Worm (Caenorhabditis elegans) whole organism, midembryonic: ENCODE data around the gene pax-3.

Source experiments
- cog-1 ChIP-seq: sonication (generic microtip); optimal IDR thresholded peaks from 2 replicates; lab custom pipeline; 2016; ENCODE audit warnings: missing genetic modification characterization, missing compliant biosample characterization
- flt-1 ChIP-seq: fragments of 200-800 bp; sonication (Bioruptor generic); IDR thresholded peaks from 2 replicates; pipeline ENCODE4 v1.3.6; 2022; ENCODE audit warnings: missing genetic modification characterization, missing compliant biosample characterization
- klf-2 ChIP-seq: fragments of 200-800 bp; sonication (Bioruptor generic); conservative IDR thresholded peaks from 2 replicates; pipeline ENCODE4 v1.3.6; 2022; ENCODE audit warnings: missing genetic modification reagents, missing genetic modification characterization, missing compliant biosample characterization
- med-1 ChIP-seq: sonication (generic microtip); optimal IDR thresholded peaks from 2 replicates; lab custom pipeline; 2017; ENCODE audit warnings: missing genetic modification characterization, mild to moderate bottlenecking, missing compliant biosample characterization, antibody characterized with exemption, missing genetic modification reagents; ENCODE audit not compliant: insufficient read depth
- ref-1 ChIP-seq: fragments of 200-800 bp; sonication (Bioruptor generic); conservative IDR thresholded peaks from 2 replicates; pipeline ENCODE4 v1.3.6; 2022; ENCODE audit warnings: missing genetic modification reagents, missing genetic modification characterization, missing compliant biosample characterization
- tab-1 ChIP-seq: fragments of 200-800 bp; sonication (Bioruptor generic); IDR thresholded peaks from 2 replicates; pipeline ENCODE4 v1.3.6; 2022; ENCODE audit warnings: missing genetic modification characterization, missing compliant biosample characterization
- ztf-29 ChIP-seq: fragments of 200-800 bp; sonication (Bioruptor generic); IDR thresholded peaks from 2 replicates; pipeline ENCODE4 v1.3.6; 2022; ENCODE audit warnings: missing genetic modification reagents, missing genetic modification characterization, missing compliant biosample characterization

DNA sequence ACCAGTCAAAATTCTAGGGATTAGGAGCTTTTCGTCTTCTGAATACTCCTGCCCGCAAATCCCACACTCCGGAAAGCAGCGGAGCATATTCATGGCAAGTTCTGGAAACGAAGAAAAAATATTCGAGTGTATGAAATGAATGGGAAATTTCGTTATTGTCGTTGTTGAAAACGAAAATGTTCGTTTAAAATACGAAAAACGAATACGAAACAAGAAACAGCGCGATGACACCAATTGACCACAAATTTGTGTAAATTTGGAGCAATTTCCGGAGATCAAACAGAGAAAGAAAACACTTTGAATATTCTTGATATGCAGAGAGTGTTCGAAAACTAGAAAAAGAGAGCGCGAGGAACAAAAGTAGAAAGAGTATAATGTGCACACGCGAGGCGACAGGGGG lies 40.8 kb upstream of the pax-3 start, which contains the start of gene ZK945.4:
- no peak for TF ChIP-seq ztf-29 (GFP tag; lab: Robert Waterston, UW)
- TF ChIP-seq med-1 (GFP tag; lab: Kevin White, UChicago) = no peak
- no peak for TF ChIP-seq ref-1 (GFP tag; lab: Robert Waterston, UW)
- TF ChIP-seq klf-2 = no peak
- no peak for TF ChIP-seq flt-1 (GFP tag; lab: Robert Waterston, UW)
- TF ChIP-seq tab-1 = no peak
- no peak for TF ChIP-seq cog-1 (tag; lab: Kevin White, UChicago)
